Worm (Caenorhabditis elegans) whole organism, midembryonic: Measurements from ENCODE around the gene tps-2.

Experiments
- T22C8.4 ChIP-seq: fragments of 200-800 bp; sonication (Bioruptor generic); IDR thresholded peaks from 2 replicates; pipeline ENCODE4 v1.3.6; 2022; ENCODE audit warnings: missing genetic modification characterization, missing compliant biosample characterization
- cog-1 ChIP-seq: sonication (generic microtip); optimal IDR thresholded peaks from 2 replicates; lab custom pipeline; 2016; ENCODE audit warnings: missing genetic modification characterization, missing compliant biosample characterization
- flt-1 ChIP-seq: fragments of 200-800 bp; sonication (Bioruptor generic); IDR thresholded peaks from 2 replicates; pipeline ENCODE4 v1.3.6; 2022; ENCODE audit warnings: missing genetic modification characterization, missing compliant biosample characterization
- klf-2 ChIP-seq: fragments of 200-800 bp; sonication (Bioruptor generic); conservative IDR thresholded peaks from 2 replicates; pipeline ENCODE4 v1.3.6; 2022; ENCODE audit warnings: missing genetic modification reagents, missing genetic modification characterization, missing compliant biosample characterization
- med-1 ChIP-seq: sonication (generic microtip); optimal IDR thresholded peaks from 2 replicates; lab custom pipeline; 2017; ENCODE audit warnings: missing genetic modification characterization, mild to moderate bottlenecking, missing compliant biosample characterization, antibody characterized with exemption, missing genetic modification reagents; ENCODE audit not compliant: insufficient read depth
- ref-1 ChIP-seq: fragments of 200-800 bp; sonication (Bioruptor generic); conservative IDR thresholded peaks from 2 replicates; pipeline ENCODE4 v1.3.6; 2022; ENCODE audit warnings: missing genetic modification reagents, missing genetic modification characterization, missing compliant biosample characterization
- tab-1 ChIP-seq: fragments of 200-800 bp; sonication (Bioruptor generic); IDR thresholded peaks from 2 replicates; pipeline ENCODE4 v1.3.6; 2022; ENCODE audit warnings: missing genetic modification characterization, missing compliant biosample characterization
- ztf-23 ChIP-seq: fragments of 200-800 bp; sonication (Bioruptor generic); IDR thresholded peaks from 2 replicates; pipeline ENCODE4 v1.3.6; 2022; ENCODE audit warnings: missing genetic modification reagents, missing genetic modification characterization, missing compliant biosample characterization
- ztf-29 ChIP-seq: fragments of 200-800 bp; sonication (Bioruptor generic); IDR thresholded peaks from 2 replicates; pipeline ENCODE4 v1.3.6; 2022; ENCODE audit warnings: missing genetic modification reagents, missing genetic modification characterization, missing compliant biosample characterization

- TF ChIP-seq flt-1 (GFP tag; lab: Robert Waterston, UW): no peak
- TF ChIP-seq ref-1: no peak
- no peak for TF ChIP-seq T22C8.4 (GFP tag; lab: Robert Waterston, UW)
- no peak for TF ChIP-seq ztf-29 (GFP tag; lab: Robert Waterston, UW)
- no peak for TF ChIP-seq cog-1
- no peak for TF ChIP-seq klf-2
- TF ChIP-seq tab-1 (GFP tag; lab: Robert Waterston, UW): no peak
- no peak for TF ChIP-seq ztf-23 (GFP tag; lab: Robert Waterston, UW)
- TF ChIP-seq med-1 (GFP tag; lab: Kevin White, UChicago): no peak
Observed at ce11 chrII:14606172-14606571, 5.5 kb downstream of the tps-2 start, which contains the start of gene arl-3.
